Worm (Caenorhabditis elegans): ENCODE measurements around the gene mrps-23.

mrps-23 gene

ce11 chrIII:9546016-9546659 lies 22.7 kb upstream of the mrps-23 start, which contains the start of gene unc-16 (continued):
- TF ChIP-seq nhr-77 (tag; optimal IDR thresholded peaks at IDR 0.05) (peak; percentile 78), egl-27 (tag; optimal IDR thresholded peaks at IDR 0.05) (no peak), nhr-71 (tag; optimal IDR thresholded peaks at IDR 0.05) (peak; percentile 95), irx-1 (tag; optimal IDR thresholded peaks at IDR 0.05) (peak; percentile 89), lin-35 (GFP tag; optimal IDR thresholded peaks at IDR 0.05) (peak; percentile 86), aha-1 (tag; optimal IDR thresholded peaks at IDR 0.05) (peak; percentile 67), elt-3 (tag; optimal IDR thresholded peaks at IDR 0.05) (peak in 2 of 6 experiments; percentile 29 to 54), efl-3 (GFP tag; optimal IDR thresholded peaks at IDR 0.05) (peak; percentile 8), lin-14 (GFP tag; optimal IDR thresholded peaks at IDR 0.05) (peak; percentile 95), C04F5.9 (tag; optimal IDR thresholded peaks at IDR 0.05) (peak; percentile 83), ceh-82 (tag; optimal IDR thresholded peaks at IDR 0.05) (peak; percentile 78 to 92 (median 89)), nhr-28 (tag; optimal IDR thresholded peaks at IDR 0.05) (no peak), nhr-85 (tag) (peak; percentile 88), fkh-4 (tag; optimal IDR thresholded peaks at IDR 0.05; ENCODE audit: borderline replicate concordance) (peak; percentile 63), isw-1 (GFP tag; IDR thresholded peaks at IDR 0.05) (peak; percentile 91), snu-23 (GFP tag; optimal IDR thresholded peaks at IDR 0.05) (peak; percentile 95), nhr-19 (GFP tag; conservative IDR thresholded peaks at IDR 0.05) (peak; percentile 87), elt-2 (tag; optimal IDR thresholded peaks at IDR 0.05) (peak; percentile 19), ces-1 (GFP tag; optimal IDR thresholded peaks at IDR 0.05) (no peak), jun-1 (tag; optimal IDR thresholded peaks at IDR 0.05) (peak; percentile 76), mdl-1 (tag; optimal IDR thresholded peaks at IDR 0.05) (peak; percentile 48 to 98), ets-5 (GFP tag; IDR thresholded peaks at IDR 0.05) (no peak), nhr-20 (tag; optimal IDR thresholded peaks at IDR 0.05) (peak; percentile 90), lin-15B (tag; optimal IDR thresholded peaks at IDR 0.05) (peak; percentile 82), tbx-2 (tag; optimal IDR thresholded peaks at IDR 0.05) (peak; percentile 93), xbp-1 (tag; optimal IDR thresholded peaks at IDR 0.05) (peak; percentile 90), nhr-237 (tag; optimal IDR thresholded peaks at IDR 0.05) (peak; percentile 64), blmp-1 (tag; optimal IDR thresholded peaks at IDR 0.05) (peak; percentile 72), tlp-1 (tag; optimal IDR thresholded peaks at IDR 0.05) (no peak), pqm-1 (tag; optimal IDR thresholded peaks at IDR 0.05) (no peak), skn-1 (tag; optimal IDR thresholded peaks at IDR 0.05) (peak; percentile 87), nhr-76 (tag; optimal IDR thresholded peaks at IDR 0.05) (no peak), fkh-8 (tag; optimal IDR thresholded peaks at IDR 0.05) (peak; percentile 90)

- TF ChIP-seq ces-1 (GFP tag; optimal IDR thresholded peaks at IDR 0.05) (no peak), sox-4 (tag; optimal IDR thresholded peaks at IDR 0.05) (no peak), hlh-17 (GFP tag; optimal IDR thresholded peaks at IDR 0.05; ENCODE audit: borderline replicate concordance) (no peak), efl-1 (optimal IDR thresholded peaks at IDR 0.05) (no peak), efl-1 (GFP tag; optimal IDR thresholded peaks at IDR 0.05 in 1 of 2) (peak in 1 of 2 experiments; percentile 76), pqm-1 (tag; optimal IDR thresholded peaks at IDR 0.05) (no peak), irx-1 (tag; optimal IDR thresholded peaks at IDR 0.05) (no peak), unc-98 (GFP tag; IDR thresholded peaks at IDR 0.05) (no peak), tbx-2 (tag; optimal IDR thresholded peaks at IDR 0.05) (no peak)
Measured at ce11 chrIII:9544820-9545219, 21.3 kb upstream of the mrps-23 start, which contains the start of gene ZK1098.12. Gene ZK1098.12 (plus strand): TSS chrIII:9545120.

DNA sequence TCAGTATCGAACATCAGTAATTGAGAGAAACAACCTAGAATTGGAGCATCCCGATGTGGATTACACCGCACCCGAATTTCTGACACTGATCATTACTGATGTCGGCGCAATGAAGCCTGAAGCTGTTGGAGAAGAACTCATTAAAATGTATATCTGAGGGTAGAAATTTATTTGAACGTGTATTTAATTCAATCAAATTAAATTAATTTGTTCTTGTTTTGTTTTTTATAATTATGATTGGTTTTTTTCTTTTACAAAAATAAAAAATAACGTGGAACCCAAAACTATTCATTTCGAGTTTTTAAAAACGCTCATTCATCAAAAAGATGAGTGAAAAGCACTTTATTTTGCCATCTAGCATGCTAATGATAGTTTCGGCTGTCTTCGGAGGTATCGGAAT lies 20.7 kb upstream of the mrps-23 start, which contains the start of gene ZK1098.9:
TSS of gene ZK1098.9 (plus strand) at position 301 of the 400 bp plus-strand sequence.
- TF ChIP-seq C34B4.2 (tag; optimal IDR thresholded peaks at IDR 0.05) (no peak), irx-1 (tag; optimal IDR thresholded peaks at IDR 0.05) (no peak), lin-13 (GFP tag; optimal IDR thresholded peaks at IDR 0.05) (no peak), aha-1 (tag; optimal IDR thresholded peaks at IDR 0.05) (no peak), fos-1 (tag; optimal IDR thresholded peaks at IDR 0.05) (no peak), ztf-4 (tag; optimal IDR thresholded peaks at IDR 0.05) (no peak), tlp-1 (tag; optimal IDR thresholded peaks at IDR 0.05) (no peak), nhr-84 (tag; optimal IDR thresholded peaks at IDR 0.05) (no peak), unc-98 (GFP tag; IDR thresholded peaks at IDR 0.05) (no peak), mab-9 (GFP tag; IDR thresholded peaks at IDR 0.05) (no peak), rnt-1 (tag; optimal IDR thresholded peaks at IDR 0.05) (no peak), nhr-19 (GFP tag; conservative IDR thresholded peaks at IDR 0.05) (no peak), nhr-237 (tag; optimal IDR thresholded peaks at IDR 0.05) (no peak)

Data from whole organism, L1 larva.